Fruit fly (Drosophila melanogaster) whole organism, embryonic: ENCODE data around the gene CG14205.

ENCODE experiments used
- Awh ChIP-seq: fragments of 200-800 bp; sonication (Bioruptor generic); IDR thresholded peaks from 2 replicates; pipeline ENCODE4, ENCODE4 v1.3.6; 2022; ENCODE audit warnings: missing biosample characterization, missing genetic modification characterization
- Bgb ChIP-seq: fragments of 200-800 bp; sonication (Bioruptor generic); IDR thresholded peaks from 2 replicates; pipeline ENCODE4 v1.3.6; 2022; ENCODE audit warnings: missing biosample characterization, missing genetic modification characterization; ENCODE audit not compliant: partially characterized antibody
- CG10431 ChIP-seq: fragments of 200-800 bp; sonication (Bioruptor generic); optimal IDR thresholded peaks from 3 replicates; lab custom pipeline; 2018; ENCODE audit warnings: missing biosample characterization, mild to moderate bottlenecking, missing genetic modification characterization
- CG11398 ChIP-seq: fragments of 200-800 bp; sonication (Bioruptor generic); optimal IDR thresholded peaks from 2 replicates; lab custom pipeline; 2016; ENCODE audit warnings: missing biosample characterization, missing genetic modification characterization
- CG13287 ChIP-seq: fragments of 200-800 bp; sonication (Bioruptor generic); IDR thresholded peaks from 2 replicates; pipeline ENCODE4 v1.3.6; 2022; ENCODE audit warnings: missing biosample characterization, missing genetic modification characterization; ENCODE audit not compliant: partially characterized antibody
- CG13296 ChIP-seq: fragments of 200-800 bp; sonication (Bioruptor generic); optimal IDR thresholded peaks from 3 replicates; lab custom pipeline; 2018; ENCODE audit warnings: missing biosample characterization, mild to moderate bottlenecking, missing genetic modification characterization
- CG14014 ChIP-seq: fragments of 200-800 bp; sonication (Bioruptor generic); IDR thresholded peaks from 2 replicates; pipeline ENCODE4 v1.3.6; 2022; ENCODE audit warnings: missing biosample characterization, missing genetic modification characterization
- CG14710 ChIP-seq: fragments of 200-800 bp; sonication (Bioruptor generic); optimal IDR thresholded peaks from 3 replicates; lab custom pipeline; 2019; ENCODE audit warnings: missing biosample characterization, mild to moderate bottlenecking, missing genetic modification characterization, moderate library complexity
- CG15011 ChIP-seq: fragments of 200-800 bp; sonication (Bioruptor generic); optimal IDR thresholded peaks from 3 replicates; lab custom pipeline; 2018; ENCODE audit warnings: missing biosample characterization, mild to moderate bottlenecking, missing genetic modification characterization
- CG30020 ChIP-seq: fragments of 200-800 bp; optimal IDR thresholded peaks from 2 replicates; lab custom pipeline; 2019; ENCODE audit warnings: missing biosample characterization, mild to moderate bottlenecking, missing genetic modification characterization, moderate library complexity
- CG31388 ChIP-seq: fragments of 200-800 bp; sonication (Bioruptor generic); optimal IDR thresholded peaks from 2 replicates; lab custom pipeline; 2016; ENCODE audit warnings: missing biosample characterization, missing genetic modification characterization
- CG3407 ChIP-seq: fragments of 200-800 bp; sonication (Bioruptor generic); optimal IDR thresholded peaks from 2 replicates; lab custom pipeline; 2018; ENCODE audit warnings: missing biosample characterization, mild to moderate bottlenecking, missing genetic modification characterization
- CG34224 ChIP-seq: fragments of 200-800 bp; sonication (Bioruptor generic); IDR thresholded peaks from 3 replicates; pipeline ENCODE4 v1.3.6; 2022; ENCODE audit warnings: missing biosample characterization, missing genetic modification characterization; ENCODE audit not compliant: partially characterized antibody
- CG4617 ChIP-seq: fragments of 200-800 bp; sonication (Bioruptor generic); optimal IDR thresholded peaks from 3 replicates; lab custom pipeline; 2016; ENCODE audit warnings: missing biosample characterization, missing genetic modification characterization, borderline replicate concordance
- CG6813 ChIP-seq: fragments of 200-800 bp; sonication (Bioruptor generic); optimal IDR thresholded peaks from 2 replicates; lab custom pipeline; 2017; ENCODE audit warnings: missing biosample characterization, missing genetic modification characterization, mild to moderate bottlenecking, moderate library complexity, missing genetic modification reagents
- CG7963 ChIP-seq: fragments of 200-800 bp; sonication (Bioruptor generic); IDR thresholded peaks from 3 replicates; pipeline ENCODE4 v1.3.6; 2022; ENCODE audit warnings: missing biosample characterization, missing genetic modification characterization; ENCODE audit not compliant: partially characterized antibody
- CG7987 ChIP-seq: fragments of 200-800 bp; sonication (Bioruptor generic); optimal IDR thresholded peaks from 2 replicates; lab custom pipeline; 2018; ENCODE audit warnings: missing biosample characterization, mild to moderate bottlenecking, missing genetic modification characterization, moderate library complexity
- CG8290 ChIP-seq, 3 experiments: fragments of 200-800 bp; sonication (Bioruptor generic); optimal IDR thresholded peaks; 2 replicates each; lab custom pipeline; 2016 to 2019; ENCODE audit warnings: missing biosample characterization in 3 of 3, missing genetic modification characterization in 3 of 3, mild to moderate bottlenecking in 2 of 3, moderate library complexity in 1 of 3
- CG8944 ChIP-seq: fragments of 200-800 bp; sonication (Bioruptor generic); optimal IDR thresholded peaks from 3 replicates; lab custom pipeline; 2016; ENCODE audit warnings: missing biosample characterization, missing genetic modification characterization
- CG9817 ChIP-seq: fragments of 200-800 bp; sonication (Bioruptor generic); optimal IDR thresholded peaks from 2 replicates; lab custom pipeline; 2018; ENCODE audit warnings: missing biosample characterization, mild to moderate bottlenecking, missing genetic modification characterization, moderate library complexity
- CHES-1-like ChIP-seq: fragments of 200-800 bp; sonication (Bioruptor generic); optimal IDR thresholded peaks from 2 replicates; lab custom pipeline; 2016; ENCODE audit warnings: missing biosample characterization, missing genetic modification characterization
- CkIIα-i1 ChIP-seq: fragments of 200-800 bp; sonication (Bioruptor generic); IDR thresholded peaks from 2 replicates; pipeline ENCODE4 v1.3.6; 2022; ENCODE audit warnings: missing biosample characterization, missing genetic modification characterization
- Deaf1 ChIP-seq: fragments of 200-800 bp; optimal IDR thresholded peaks from 3 replicates; lab custom pipeline; 2019; ENCODE audit warnings: missing biosample characterization, mild to moderate bottlenecking, missing genetic modification characterization, moderate library complexity
- Fer3 ChIP-seq: fragments of 200-800 bp; sonication (Bioruptor generic); optimal IDR thresholded peaks from 2 replicates; lab custom pipeline; 2018; ENCODE audit warnings: missing biosample characterization, mild to moderate bottlenecking, missing genetic modification characterization, moderate library complexity
- HLH4C ChIP-seq: fragments of 200-800 bp; sonication (Bioruptor generic); IDR thresholded peaks from 3 replicates; pipeline ENCODE4 v1.3.6; 2022; ENCODE audit warnings: missing biosample characterization, missing genetic modification characterization; ENCODE audit not compliant: partially characterized antibody
- Max ChIP-seq: fragments of 200-800 bp; sonication (Bioruptor generic); optimal IDR thresholded peaks from 2 replicates; lab custom pipeline; 2016; ENCODE audit warnings: missing biosample characterization, mild to moderate bottlenecking, missing genetic modification characterization
- Med ChIP-seq: fragments of 200-800 bp; sonication (Bioruptor generic); peaks from one replicate; lab custom pipeline; 2016; ENCODE audit warnings: missing biosample characterization, missing genetic modification characterization, mild to moderate bottlenecking, inconsistent platforms, moderate library complexity
- Ravus ChIP-seq: fragments of 200-800 bp; sonication (Bioruptor generic); IDR thresholded peaks from 2 replicates; pipeline ENCODE4 v1.3.6; 2022; ENCODE audit warnings: missing biosample characterization, missing genetic modification characterization
- Scr ChIP-seq: fragments of 200-800 bp; sonication (Bioruptor generic); IDR thresholded peaks from 2 replicates; pipeline ENCODE4 v1.3.6; 2022; ENCODE audit warnings: missing biosample characterization, missing genetic modification characterization; ENCODE audit not compliant: partially characterized antibody
- Sox100B ChIP-seq: fragments of 200-800 bp; sonication (Bioruptor generic); optimal IDR thresholded peaks from 3 replicates; lab custom pipeline; 2018; ENCODE audit warnings: missing biosample characterization, mild to moderate bottlenecking, missing genetic modification characterization
- aop ChIP-seq: fragments of 200-800 bp; sonication (Bioruptor generic); IDR thresholded peaks from 2 replicates; pipeline ENCODE4 v1.3.6; 2022; ENCODE audit warnings: missing biosample characterization, missing genetic modification characterization
- cwo ChIP-seq: fragments of 200-800 bp; sonication (Bioruptor generic); optimal IDR thresholded peaks from 3 replicates; lab custom pipeline; 2017; ENCODE audit warnings: missing biosample characterization, missing genetic modification characterization, mild to moderate bottlenecking, moderate library complexity, missing genetic modification reagents
- disco-r ChIP-seq: fragments of 200-800 bp; sonication (Bioruptor generic); optimal IDR thresholded peaks from 2 replicates; lab custom pipeline; 2016; ENCODE audit warnings: missing biosample characterization, missing genetic modification characterization
- dmrt99B ChIP-seq: fragments of 200-800 bp; sonication (Bioruptor generic); optimal IDR thresholded peaks from 2 replicates; lab custom pipeline; 2018; ENCODE audit warnings: missing biosample characterization, mild to moderate bottlenecking, missing genetic modification characterization, moderate library complexity
- eve ChIP-seq, 2 experiments: fragments of >200 bp; optimal IDR thresholded peaks; 2 replicates each; lab custom pipeline; 2017; ENCODE audit warnings: missing biosample characterization in 2 of 2, missing genetic modification characterization in 2 of 2
- gce ChIP-seq: fragments of 200-800 bp; sonication (Bioruptor generic); IDR thresholded peaks from 3 replicates; pipeline ENCODE4 v1.3.6; 2022; ENCODE audit warnings: missing biosample characterization, missing genetic modification characterization
- hbn ChIP-seq: fragments of 200-800 bp; sonication (Bioruptor generic); IDR thresholded peaks from 2 replicates; pipeline ENCODE4 v1.3.6; 2022; ENCODE audit warnings: missing biosample characterization, missing genetic modification characterization; ENCODE audit not compliant: partially characterized antibody
- knrl ChIP-seq: fragments of 200-800 bp; sonication (Bioruptor generic); IDR thresholded peaks from 3 replicates; pipeline ENCODE4 v1.3.6; 2022; ENCODE audit warnings: missing biosample characterization, missing genetic modification characterization; ENCODE audit not compliant: partially characterized antibody
- nerfin-1 ChIP-seq: fragments of 200-800 bp; sonication (Bioruptor generic); optimal IDR thresholded peaks from 3 replicates; lab custom pipeline; 2019; ENCODE audit warnings: missing biosample characterization, mild to moderate bottlenecking, missing genetic modification characterization, moderate library complexity
- nerfin-2 ChIP-seq: fragments of 200-800 bp; sonication (Bioruptor generic); IDR thresholded peaks from 2 replicates; pipeline ENCODE4 v1.3.6; 2022; ENCODE audit warnings: missing biosample characterization, missing genetic modification characterization; ENCODE audit not compliant: partially characterized antibody
- pita ChIP-seq: fragments of 200-800 bp; sonication (Bioruptor generic); optimal IDR thresholded peaks from 2 replicates; lab custom pipeline; 2017; ENCODE audit warnings: missing biosample characterization, mild to moderate bottlenecking, missing genetic modification characterization
- sc ChIP-seq, 3 experiments: fragments of >200 bp in 2 of 3; fragments of 200-800 bp in 1 of 3; sonication (Bioruptor generic) in 1 of 3; optimal IDR thresholded peaks; 2 replicates in 2 of 3; 3 replicates in 1 of 3; lab custom pipeline; 2017; ENCODE audit warnings: mild to moderate bottlenecking in 1 of 3, missing biosample characterization in 1 of 3, missing genetic modification characterization in 1 of 3, missing genetic modification reagents in 1 of 3
- sens ChIP-seq: fragments of 200-800 bp; sonication (Bioruptor generic); peaks from one replicate; lab custom pipeline; 2016; ENCODE audit warnings: missing biosample characterization, missing genetic modification characterization
- ssp ChIP-seq: fragments of 200-800 bp; sonication (Bioruptor generic); IDR thresholded peaks from 2 replicates; pipeline ENCODE4 v1.3.6; 2022; ENCODE audit warnings: missing biosample characterization, missing genetic modification characterization
- tna ChIP-seq: fragments of 200-800 bp; sonication (Bioruptor generic); IDR thresholded peaks from 2 replicates; pipeline ENCODE4 v1.3.6; 2022; ENCODE audit warnings: missing biosample characterization, missing genetic modification characterization; ENCODE audit not compliant: partially characterized antibody
- unpg ChIP-seq: fragments of 200-800 bp; sonication (Bioruptor generic); optimal IDR thresholded peaks from 3 replicates; lab custom pipeline; 2018; ENCODE audit warnings: missing biosample characterization, mild to moderate bottlenecking, missing genetic modification characterization, moderate library complexity
- usp ChIP-seq: fragments of >200 bp; optimal IDR thresholded peaks from 2 replicates; lab custom pipeline; 2017; ENCODE audit warnings: missing biosample characterization, missing genetic modification characterization

CG14205 gene

DNA sequence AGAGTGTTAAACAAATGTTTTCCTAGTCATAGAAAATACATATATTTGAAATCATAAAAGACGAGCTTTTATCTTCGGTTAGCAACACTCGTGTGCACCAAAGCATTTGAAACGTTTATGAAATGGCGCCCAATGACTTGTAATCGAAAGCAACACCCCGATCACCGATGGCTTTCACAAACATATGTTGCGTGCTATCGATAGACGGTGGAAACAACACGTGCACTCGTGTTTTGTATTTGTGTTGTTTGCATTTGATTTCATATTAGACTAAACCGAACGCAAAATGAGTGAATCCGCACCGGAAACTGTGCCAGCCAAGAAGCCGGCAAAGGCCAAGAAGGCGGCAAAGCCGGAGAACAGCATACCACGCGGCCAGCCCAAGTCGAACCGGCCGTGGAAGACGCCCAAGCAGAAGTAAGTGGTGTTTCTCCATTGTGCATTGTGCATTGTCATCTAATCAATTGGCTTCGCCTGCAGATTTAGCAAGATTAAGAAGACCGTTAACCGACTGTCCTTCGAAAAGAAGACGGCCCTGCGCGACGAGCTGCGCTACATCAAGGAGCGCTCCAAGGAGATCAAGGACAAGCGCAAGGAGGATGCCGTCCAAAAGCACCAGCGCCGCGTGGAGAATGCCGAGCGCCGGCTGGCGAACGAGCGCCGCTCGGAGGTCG, 23.7 kb downstream of the CG14205 start, which contains the start of gene CG14210 (continued):
- TF ChIP-seq CG9817 (tag; lab: Kevin White, UChicago) (no peak), nerfin-2 (GFP tag; lab: Robert Waterston, UW) (peak; percentile 56; the same call in 1 of the 2 replicates), CG14014 (GFP tag; lab: Robert Waterston, UW) (no peak), Deaf1 (no peak), tna (GFP tag; lab: Robert Waterston, UW) (peak; percentile 83), ssp (no peak), hbn (GFP tag; lab: Robert Waterston, UW) (peak; percentile 60), Med (GFP tag; lab: Kevin White, UChicago) (peak; percentile 7), CG13287 (GFP tag; lab: Robert Waterston, UW) (peak; percentile 71), aop (GFP tag; lab: Robert Waterston, UW) (no peak), CG10431 (no peak), knrl (GFP tag; lab: Robert Waterston, UW) (peak; percentile 45; the same call in 2 of the 3 replicates), CG13296 (GFP tag; lab: Kevin White, UChicago) (no peak), CG7963 (GFP tag; lab: Robert Waterston, UW) (peak; percentile 66; the same call in 2 of the 3 replicates), CG14710 (peak; percentile 12), Scr (GFP tag; lab: Robert Waterston, UW) (peak; percentile 66), CG8944 (no peak), eve (GFP tag; optimal IDR thresholded peaks at IDR 0.05; lab: Kevin White, UChicago) (no peak), Bgb (GFP tag; lab: Robert Waterston, UW) (peak; percentile 71), nerfin-1 (no peak), CG4617 (GFP tag; lab: Kevin White, UChicago) (no peak), CG15011 (GFP tag; lab: Kevin White, UChicago) (no peak), sc (optimal IDR thresholded peaks at IDR 0.05; lab: Kevin White, UChicago) (no peak), sc (GFP tag; optimal IDR thresholded peaks at IDR 0.05; lab: Kevin White, UChicago) (no peak), HLH4C (GFP tag; lab: Robert Waterston, UW) (peak; percentile 84), CG31388 (GFP tag; lab: Kevin White, UChicago) (no peak), CG34224 (GFP tag; lab: Robert Waterston, UW) (peak; percentile 73), CkIIα-i1 (no peak), cwo (GFP tag; lab: Kevin White, UChicago) (peak; percentile 77), usp (GFP tag; lab: Kevin White, UChicago) (no peak), CG11398 (no peak), CG7987 (GFP tag; lab: Kevin White, UChicago) (peak; percentile 2), unpg (no peak), gce (GFP tag; lab: Robert Waterston, UW) (no peak), CHES-1-like (GFP tag; lab: Kevin White, UChicago) (no peak), disco-r (GFP tag; lab: Kevin White, UChicago) (no peak), Max (GFP tag; lab: Kevin White, UChicago) (peak; percentile 69), Sox100B (GFP tag; lab: Kevin White, UChicago) (no peak), CG30020 (tag; lab: Kevin White, UChicago) (no peak), pita (no peak), CG8290 (GFP tag; optimal IDR thresholded peaks at IDR 0.05; lab: Kevin White, UChicago) (no peak), CG8290 (tag; optimal IDR thresholded peaks at IDR 0.05; lab: Kevin White, UChicago) (no peak), sens (GFP tag; lab: Kevin White, UChicago) (peak; percentile 19), dmrt99B (tag; lab: Kevin White, UChicago) (no peak), Fer3 (tag; lab: Kevin White, UChicago) (no peak), CG3407 (no peak), Ravus (GFP tag; lab: Robert Waterston, UW) (no peak), CG6813 (GFP tag; lab: Kevin White, UChicago) (no peak), Awh (no peak)
